Worm (Caenorhabditis elegans) whole organism, young adult: ENCODE measurements around the gene F41G3.6.

Source experiments
- B0019.2 ChIP-seq: fragments of 200-800 bp; sonication (Bioruptor generic); conservative IDR thresholded peaks from 2 replicates; pipeline ENCODE4 v1.3.6; 2022; ENCODE audit warnings: missing genetic modification reagents, missing genetic modification characterization, missing compliant biosample characterization
- B0336.3 ChIP-seq: fragments of 200-800 bp; sonication (Bioruptor generic); IDR thresholded peaks from 2 replicates; pipeline ENCODE4 v1.3.6; 2022; ENCODE audit warnings: missing genetic modification characterization, missing compliant biosample characterization
- F10E7.11 ChIP-seq: sonication (generic microtip); optimal IDR thresholded peaks from 2 replicates; lab custom pipeline; 2017; ENCODE audit warnings: mild to moderate bottlenecking, missing genetic modification characterization, moderate library complexity, missing compliant biosample characterization
- F22D6.2 ChIP-seq: sonication (generic microtip); optimal IDR thresholded peaks from 2 replicates; lab custom pipeline; 2016; ENCODE audit warnings: mild to moderate bottlenecking, missing genetic modification characterization, missing compliant biosample characterization
- F23B12.7 ChIP-seq: sonication (generic microtip); optimal IDR thresholded peaks from 2 replicates; lab custom pipeline; 2017; ENCODE audit warnings: missing genetic modification characterization, mild to moderate bottlenecking, missing compliant biosample characterization, antibody characterized with exemption, moderate library complexity; ENCODE audit not compliant: insufficient read depth
- F39B2.1 ChIP-seq: fragments of 200-800 bp; sonication (Bioruptor generic); IDR thresholded peaks from 2 replicates; pipeline ENCODE4 v1.3.6; 2022; ENCODE audit warnings: missing genetic modification reagents, missing genetic modification characterization, missing compliant biosample characterization
- F49E8.2 ChIP-seq: sonication (generic microtip); optimal IDR thresholded peaks from 3 replicates; lab custom pipeline; 2017; ENCODE audit warnings: missing genetic modification characterization, mild to moderate bottlenecking, missing compliant biosample characterization, antibody characterized with exemption, moderate library complexity; ENCODE audit not compliant: insufficient read depth
- F52B5.7 ChIP-seq: sonication (generic microtip); optimal IDR thresholded peaks from 2 replicates; lab custom pipeline; 2016; ENCODE audit warnings: mild to moderate bottlenecking, missing genetic modification characterization, missing compliant biosample characterization
- T07F8.4 ChIP-seq: sonication (generic microtip); optimal IDR thresholded peaks from 2 replicates; lab custom pipeline; 2016; ENCODE audit warnings: mild to moderate bottlenecking, missing genetic modification characterization, moderate library complexity, missing compliant biosample characterization
- ZK185.1 ChIP-seq: sonication (generic microtip); optimal IDR thresholded peaks from 2 replicates; lab custom pipeline; 2016; ENCODE audit warnings: mild to moderate bottlenecking, missing genetic modification characterization, missing compliant biosample characterization; ENCODE audit not compliant: poor library complexity, severe bottlenecking
- akir-1 ChIP-seq: fragments of 200-800 bp; sonication (Bioruptor generic); optimal IDR thresholded peaks from 2 replicates; lab custom pipeline; 2018; ENCODE audit warnings: mild to moderate bottlenecking, missing genetic modification characterization, moderate library complexity, missing compliant biosample characterization
- ama-1 ChIP-seq, 3 experiments: fragments of 150-350 bp in 1 of 3; sonication (generic microtip) in 2 of 3; optimal IDR thresholded peaks; 2 replicates each; lab custom pipeline; 2014 to 2018; ENCODE audit warnings: missing biosample characterization in 2 of 3, missing genetic modification characterization in 2 of 3, missing genetic modification reagents in 2 of 3
- aptf-2 ChIP-seq: fragments of 200-800 bp; sonication (Bioruptor generic); conservative IDR thresholded peaks from 2 replicates; pipeline ENCODE4 v1.3.6; 2022; ENCODE audit warnings: missing genetic modification reagents, missing genetic modification characterization, missing compliant biosample characterization
- atf-7 ChIP-seq: sonication (generic microtip); optimal IDR thresholded peaks from 2 replicates; lab custom pipeline; 2017; ENCODE audit warnings: mild to moderate bottlenecking, missing genetic modification characterization, missing compliant biosample characterization
- cebp-2 ChIP-seq: fragments of 200-800 bp; sonication (Bioruptor generic); IDR thresholded peaks from 2 replicates; pipeline ENCODE4 v1.3.6; 2022; ENCODE audit warnings: missing genetic modification characterization, missing compliant biosample characterization
- die-1 ChIP-seq: sonication (generic microtip); optimal IDR thresholded peaks from 2 replicates; lab custom pipeline; 2016; ENCODE audit warnings: missing genotype, mild to moderate bottlenecking, missing genetic modification characterization, missing compliant biosample characterization
- dox-1 ChIP-seq: fragments of 200-800 bp; sonication (Bioruptor generic); IDR thresholded peaks from 2 replicates; pipeline ENCODE4 v1.3.6; 2022; ENCODE audit warnings: missing genetic modification reagents, missing genetic modification characterization, missing compliant biosample characterization
- egl-18 ChIP-seq: fragments of 200-800 bp; sonication (Bioruptor generic); IDR thresholded peaks from 2 replicates; pipeline ENCODE4 v1.3.6; 2022; ENCODE audit warnings: missing genetic modification reagents, missing genetic modification characterization, missing compliant biosample characterization
- fkh-3 ChIP-seq: sonication (generic microtip); optimal IDR thresholded peaks from 2 replicates; lab custom pipeline; 2016; ENCODE audit warnings: mild to moderate bottlenecking, missing genetic modification characterization, missing compliant biosample characterization
- lin-54 ChIP-seq: fragments of 200-800 bp; sonication (Bioruptor generic); optimal IDR thresholded peaks from 2 replicates; lab custom pipeline; 2018; ENCODE audit warnings: mild to moderate bottlenecking, missing genetic modification characterization, missing compliant biosample characterization
- lir-1 ChIP-seq: fragments of 200-800 bp; sonication (Bioruptor generic); conservative IDR thresholded peaks from 2 replicates; pipeline ENCODE4 v1.3.6; 2022; ENCODE audit warnings: missing genetic modification reagents, missing genetic modification characterization, missing compliant biosample characterization
- lsl-1 ChIP-seq: fragments of 200-800 bp; sonication (Bioruptor generic); optimal IDR thresholded peaks from 2 replicates; lab custom pipeline; 2018; ENCODE audit warnings: mild to moderate bottlenecking, missing genetic modification characterization, moderate library complexity, missing compliant biosample characterization
- madf-10 ChIP-seq: sonication (generic microtip); optimal IDR thresholded peaks from 2 replicates; lab custom pipeline; 2016; ENCODE audit warnings: mild to moderate bottlenecking, missing genetic modification characterization, missing compliant biosample characterization
- madf-3 ChIP-seq: fragments of 200-800 bp; sonication (Bioruptor generic); IDR thresholded peaks from 2 replicates; pipeline ENCODE4 v1.3.6; 2022; ENCODE audit warnings: missing genetic modification reagents, missing genetic modification characterization, missing compliant biosample characterization
- nhr-120 ChIP-seq: fragments of 200-800 bp; sonication (Bioruptor generic); IDR thresholded peaks from 2 replicates; pipeline ENCODE4 v1.3.6; 2022; ENCODE audit warnings: missing genetic modification characterization, missing compliant biosample characterization
- nhr-80 ChIP-seq: sonication (generic microtip); optimal IDR thresholded peaks from 2 replicates; lab custom pipeline; 2016; ENCODE audit warnings: missing genetic modification characterization, missing compliant biosample characterization
- rpc-1 ChIP-seq, 2 experiments: fragments of 150-350 bp in 1 of 2; sonication (generic microtip) in 1 of 2; optimal IDR thresholded peaks; 2 replicates each; lab custom pipeline; 2014 to 2018; ENCODE audit warnings: missing biosample characterization in 1 of 2, missing genetic modification characterization in 1 of 2, missing genetic modification reagents in 1 of 2, missing genotype in 1 of 2
- snpc-4 ChIP-seq, 5 experiments: fragments of 150-350 bp in 1 of 5; sonication (generic microtip) in 4 of 5; optimal IDR thresholded peaks; 2 replicates each; lab custom pipeline; 2014 to 2018; ENCODE audit warnings: missing genetic modification characterization in 5 of 5, missing biosample characterization in 3 of 5, antibody characterized with exemption in 2 of 5, mild to moderate bottlenecking in 2 of 5, missing compliant biosample characterization in 2 of 5, missing genotype in 2 of 5, moderate library complexity in 2 of 5, missing genetic modification reagents in 1 of 5
- tlf-1 ChIP-seq: fragments of 200-800 bp; sonication (Bioruptor generic); optimal IDR thresholded peaks from 2 replicates; lab custom pipeline; 2018; ENCODE audit warnings: mild to moderate bottlenecking, missing genetic modification characterization, missing compliant biosample characterization
- unc-130 ChIP-seq: sonication (generic microtip); optimal IDR thresholded peaks from 2 replicates; lab custom pipeline; 2016; ENCODE audit warnings: missing genetic modification reagents, missing genetic modification characterization, missing compliant biosample characterization
- xnd-1 ChIP-seq: sonication (generic microtip); optimal IDR thresholded peaks from 2 replicates; lab custom pipeline; 2016; ENCODE audit warnings: missing genotype, missing genetic modification reagents, missing genetic modification characterization, missing compliant biosample characterization
- zfh-2 ChIP-seq: fragments of 200-800 bp; sonication (Bioruptor generic); conservative IDR thresholded peaks from 2 replicates; pipeline ENCODE4 v1.3.6; 2022; ENCODE audit warnings: missing genetic modification reagents, missing genetic modification characterization, missing compliant biosample characterization

Gene F41G3.6

ce11 chrII:6710596-6710995 lies 32.1 kb upstream of the F41G3.6 start:
- TF ChIP-seq zfh-2 (GFP tag; lab: Robert Waterston, UW) (peak; percentile 74), dox-1 (0 out of 2 replicates have a peak, but pooled peaks have one; percentile 23), F22D6.2 (no peak)
- TF ChIP-seq, all 124 proteins: peak for 2

- TF ChIP-seq unc-130 (no peak), nhr-120 (GFP tag; lab: Robert Waterston, UW) (no peak)
Measured at ce11 chrII:6712177-6712981, 30.3 kb upstream of the F41G3.6 start, which contains the start of the genes dpy-10 and T14B4.19. Gene dpy-10 (minus strand): TSS chrII:6712227. Gene T14B4.19 (minus strand): TSS chrII:6712931.

ce11 chrII:6713003-6713402 lies 29.7 kb upstream of the F41G3.6 start:
- no peak for TF ChIP-seq aptf-2
- TF ChIP-seq rpc-1 (optimal IDR thresholded peaks at IDR 0.05; lab: Kevin White, UChicago) = no peak
- no peak for TF ChIP-seq rpc-1 (tag; optimal IDR thresholded peaks at IDR 0.05; lab: Kevin White, UChicago)
- no peak for TF ChIP-seq madf-10 (tag; lab: Kevin White, UChicago)
- no peak for TF ChIP-seq snpc-4 (GFP tag; optimal IDR thresholded peaks at IDR 0.05; lab: Kevin White, UChicago)
- TF ChIP-seq snpc-4 (tag; optimal IDR thresholded peaks at IDR 0.05; lab: Kevin White, UChicago) = no peak
- TF ChIP-seq xnd-1 (tag; lab: Kevin White, UChicago) = no peak
- TF ChIP-seq lin-54 (GFP tag; lab: Kevin White, UChicago) = no peak
- no peak for TF ChIP-seq akir-1 (GFP tag; lab: Kevin White, UChicago)
- TF ChIP-seq F49E8.2 (tag; lab: Kevin White, UChicago) = no peak
- no peak for TF ChIP-seq atf-7 (tag; lab: Kevin White, UChicago)
- TF ChIP-seq B0336.3 (GFP tag; lab: Robert Waterston, UW) = no peak
- no peak for TF ChIP-seq F10E7.11 (tag; lab: Kevin White, UChicago)
- TF ChIP-seq ama-1 (optimal IDR thresholded peaks at IDR 0.05; lab: Kevin White, UChicago) = no peak
- no peak for TF ChIP-seq ama-1 (GFP tag; optimal IDR thresholded peaks at IDR 0.05; lab: Kevin White, UChicago)
- no peak for TF ChIP-seq cebp-2 (GFP tag; lab: Robert Waterston, UW)
- TF ChIP-seq ZK185.1 (tag; lab: Kevin White, UChicago) = no peak
- no peak for TF ChIP-seq lsl-1 (GFP tag; lab: Kevin White, UChicago)
- TF ChIP-seq lir-1 (GFP tag; lab: Robert Waterston, UW) = no peak
- TF ChIP-seq, all 124 proteins: peak for 0

ce11 chrII:6713832-6714342 lies 28.8 kb upstream of the F41G3.6 start, which contains the start of gene dpy-2:
Gene dpy-2 (plus strand): TSS chrII:6714292.
- TF ChIP-seq F39B2.1 (GFP tag; lab: Robert Waterston, UW) (no peak), egl-18 (GFP tag; lab: Robert Waterston, UW) (no peak), T07F8.4 (tag; lab: Kevin White, UChicago) (no peak), nhr-80 (tag; lab: Kevin White, UChicago) (no peak), B0019.2 (GFP tag; lab: Robert Waterston, UW) (no peak)
- TF ChIP-seq, all 124 proteins: peak for 0

ce11 chrII:6715853-6716252 lies 26.9 kb upstream of the F41G3.6 start:
- TF ChIP-seq tlf-1 (GFP tag; lab: Kevin White, UChicago) = no peak
- TF ChIP-seq ZK185.1 (tag; lab: Kevin White, UChicago) = no peak
- no peak for TF ChIP-seq madf-3
- TF ChIP-seq lsl-1 (GFP tag; lab: Kevin White, UChicago) = no peak
- TF ChIP-seq F49E8.2 (tag; lab: Kevin White, UChicago) = no peak
- TF ChIP-seq F22D6.2 = no peak
- TF ChIP-seq F52B5.7 (tag; lab: Kevin White, UChicago) = no peak
- TF ChIP-seq die-1 (tag; lab: Kevin White, UChicago) = no peak
- TF ChIP-seq fkh-3 (tag; lab: Kevin White, UChicago) = no peak
- TF ChIP-seq F23B12.7 (tag; lab: Kevin White, UChicago) = no peak
